Worm (Caenorhabditis elegans) whole organism, mixed stage, embryonic: ENCODE data around the gene F53F1.2.

Experiments
- elt-1 ChIP-seq: sonication (generic microtip); optimal IDR thresholded peaks from 2 replicates; lab custom pipeline; 2017; ENCODE audit warnings: missing genetic modification characterization, mild to moderate bottlenecking, missing compliant biosample characterization, antibody characterized with exemption, moderate library complexity, borderline replicate concordance; ENCODE audit not compliant: insufficient read depth
- elt-3 ChIP-seq: fragments of 150-350 bp; optimal IDR thresholded peaks from 2 replicates; lab custom pipeline; 2014; ENCODE audit warnings: missing biosample characterization, missing genetic modification characterization
- lin-13 ChIP-seq: fragments of 150-350 bp; optimal IDR thresholded peaks from 2 replicates; lab custom pipeline; 2014; ENCODE audit warnings: missing biosample characterization, missing genetic modification characterization
- lsy-2 ChIP-seq: fragments of 150-350 bp; optimal IDR thresholded peaks from 2 replicates; lab custom pipeline; 2014; ENCODE audit warnings: missing biosample characterization, missing genetic modification characterization
- nhr-12 ChIP-seq: fragments of 150-350 bp; optimal IDR thresholded peaks from 2 replicates; lab custom pipeline; 2014; ENCODE audit warnings: missing biosample characterization, missing genetic modification characterization
- nhr-28 ChIP-seq: fragments of 150-350 bp; optimal IDR thresholded peaks from 2 replicates; lab custom pipeline; 2014; ENCODE audit warnings: missing biosample characterization, missing genetic modification characterization
- nhr-76 ChIP-seq: sonication (generic microtip); optimal IDR thresholded peaks from 2 replicates; lab custom pipeline; 2017; ENCODE audit warnings: missing biosample characterization, missing genetic modification characterization
- snpc-4 ChIP-seq: fragments of 150-350 bp; optimal IDR thresholded peaks from 2 replicates; lab custom pipeline; 2014; ENCODE audit warnings: missing biosample characterization, missing genetic modification characterization
- sptf-1 ChIP-seq: sonication (generic microtip); optimal IDR thresholded peaks from 2 replicates; lab custom pipeline; 2017; ENCODE audit warnings: mild to moderate bottlenecking, missing genetic modification characterization, moderate library complexity, missing compliant biosample characterization
- unc-39 ChIP-seq: fragments of 150-350 bp; optimal IDR thresholded peaks from 2 replicates; lab custom pipeline; 2014; ENCODE audit warnings: missing biosample characterization, missing genetic modification characterization
- ztf-11 ChIP-seq: fragments of 150-350 bp; optimal IDR thresholded peaks from 2 replicates; lab custom pipeline; 2014; ENCODE audit warnings: missing biosample characterization, missing genetic modification characterization

ce11 chrV:13416076-13416475 lies 9.5 kb downstream of the F53F1.2 start:
- TF ChIP-seq ztf-11 (tag; lab: Kevin White, UChicago) (no peak), elt-1 (no peak), nhr-76 (tag; lab: Kevin White, UChicago) (no peak), elt-3 (no peak), unc-39 (tag; lab: Kevin White, UChicago) (no peak), sptf-1 (tag; lab: Kevin White, UChicago) (no peak), lsy-2 (tag; lab: Kevin White, UChicago) (no peak), nhr-28 (no peak), nhr-12 (tag; lab: Kevin White, UChicago) (no peak), snpc-4 (tag; lab: Kevin White, UChicago) (no peak), lin-13 (tag; lab: Kevin White, UChicago) (no peak)
